Fruit fly (Drosophila melanogaster) whole organism, wandering third instar larva: Measurements from ENCODE around the gene beat-Ia.

Source experiments
- Abd-B ChIP-seq: fragments of >200 bp; optimal IDR thresholded peaks from 2 replicates; lab custom pipeline; 2017; ENCODE audit warnings: missing biosample characterization, missing genetic modification characterization
- CrebA ChIP-seq: fragments of 200-800 bp; sonication (Bioruptor generic); optimal IDR thresholded peaks from 2 replicates; lab custom pipeline; 2016; ENCODE audit warnings: missing biosample characterization, mild to moderate bottlenecking, missing genetic modification characterization, borderline replicate concordance
- Dfd ChIP-seq: fragments of >200 bp; optimal IDR thresholded peaks from 2 replicates; lab custom pipeline; 2017; ENCODE audit warnings: missing biosample characterization, missing genetic modification characterization
- Dif ChIP-seq: fragments of 200-275, 200-300 bp; sonication (Bioruptor generic); optimal IDR thresholded peaks from 2 replicates; lab custom pipeline; 2018; ENCODE audit warnings: missing biosample characterization, missing genetic modification characterization; ENCODE audit not compliant: partially characterized antibody
- GATAd ChIP-seq: sonication (Bioruptor generic); optimal IDR thresholded peaks from 2 replicates; lab custom pipeline; 2016; ENCODE audit warnings: missing biosample characterization, missing genetic modification characterization
- HLH106 ChIP-seq: fragments of 200-800 bp; optimal IDR thresholded peaks from 3 replicates; lab custom pipeline; 2019; ENCODE audit warnings: missing biosample characterization, mild to moderate bottlenecking, missing genetic modification characterization, moderate library complexity
- Hnf4 ChIP-seq: fragments of 200-800 bp; sonication (Bioruptor generic); optimal IDR thresholded peaks from 2 replicates; lab custom pipeline; 2016; ENCODE audit warnings: missing biosample characterization, mild to moderate bottlenecking, missing genetic modification characterization
- Hr78 ChIP-seq: fragments of >200 bp; optimal IDR thresholded peaks from 2 replicates; lab custom pipeline; 2017; ENCODE audit warnings: missing biosample characterization, missing genetic modification characterization
- Hr83 ChIP-seq: fragments of 200-300 bp; sonication (Bioruptor generic); optimal IDR thresholded peaks from 2 replicates; lab custom pipeline; 2016; ENCODE audit warnings: missing biosample characterization, mild to moderate bottlenecking, missing genetic modification characterization, moderate library complexity; ENCODE audit not compliant: poor library complexity, severe bottlenecking
- Jra ChIP-seq: sonication (Bioruptor generic); optimal IDR thresholded peaks from 2 replicates; lab custom pipeline; 2016; ENCODE audit warnings: missing biosample characterization, missing genetic modification characterization
- Mio ChIP-seq: sonication (Bioruptor generic); optimal IDR thresholded peaks from 2 replicates; lab custom pipeline; 2016; ENCODE audit warnings: missing biosample characterization, missing genetic modification characterization
- Myc ChIP-seq: fragments of >200 bp; optimal IDR thresholded peaks from 2 replicates; lab custom pipeline; 2017
- N ChIP-seq: fragments of >200 bp; optimal IDR thresholded peaks from 2 replicates; lab custom pipeline; 2018; ENCODE audit warnings: missing biosample characterization, missing external identifiers, missing genetic modification characterization
- OdsH ChIP-seq: fragments of 200-800 bp; sonication (Bioruptor generic); optimal IDR thresholded peaks from 2 replicates; lab custom pipeline; 2016; ENCODE audit warnings: missing biosample characterization, mild to moderate bottlenecking, missing genetic modification characterization
- Rel ChIP-seq, 2 experiments: fragments of 200-800 bp; sonication (Bioruptor generic) in 1 of 2; optimal IDR thresholded peaks; 2 replicates in 1 of 2; 3 replicates in 1 of 2; lab custom pipeline; 2016 to 2019; ENCODE audit warnings: mild to moderate bottlenecking in 2 of 2, missing biosample characterization in 2 of 2, missing genetic modification characterization in 2 of 2, moderate library complexity in 1 of 2
- Sp1 ChIP-seq: fragments of 200-800 bp; sonication (Bioruptor generic); optimal IDR thresholded peaks from 3 replicates; lab custom pipeline; 2019; ENCODE audit warnings: missing biosample characterization, mild to moderate bottlenecking, missing genetic modification characterization, moderate library complexity
- Vsx2 ChIP-seq: fragments of 200-300, 225-300 bp; sonication (Bioruptor generic); optimal IDR thresholded peaks from 2 replicates; lab custom pipeline; 2018; ENCODE audit warnings: missing biosample characterization, missing genetic modification characterization; ENCODE audit not compliant: partially characterized antibody
- br ChIP-seq: fragments of 200-800 bp; sonication (Bioruptor generic); optimal IDR thresholded peaks from 2 replicates; lab custom pipeline; 2016; ENCODE audit warnings: missing biosample characterization, missing genetic modification characterization
- dl ChIP-seq, 2 experiments: fragments of 175-275, 200-275 bp in 1 of 2; fragments of 200-275 bp in 1 of 2; sonication (Bioruptor generic); optimal IDR thresholded peaks; lab custom pipeline; 2018; ENCODE audit warnings: mild to moderate bottlenecking in 2 of 2, missing biosample characterization in 2 of 2, missing genetic modification characterization in 2 of 2, moderate library complexity in 2 of 2; ENCODE audit not compliant: partially characterized antibody in 2 of 2, insufficient read depth in 1 of 2
- dmrt93B ChIP-seq: fragments of 200-800 bp; sonication (Bioruptor generic); optimal IDR thresholded peaks from 2 replicates; lab custom pipeline; 2018; ENCODE audit warnings: missing biosample characterization, mild to moderate bottlenecking, missing genetic modification characterization
- dsf ChIP-seq: sonication (Bioruptor generic); optimal IDR thresholded peaks from 2 replicates; lab custom pipeline; 2016; ENCODE audit warnings: missing biosample characterization, missing genetic modification characterization, borderline replicate concordance
- ey ChIP-seq: fragments of 200-800 bp; sonication (Bioruptor generic); optimal IDR thresholded peaks from 2 replicates; lab custom pipeline; 2016; ENCODE audit warnings: missing biosample characterization, missing genetic modification characterization
- foxo ChIP-seq, 2 experiments: fragments of 200-800 bp; sonication (Bioruptor generic); optimal IDR thresholded peaks; 2 replicates in 1 of 2; 3 replicates in 1 of 2; lab custom pipeline; 2016 to 2017; ENCODE audit warnings: missing biosample characterization in 2 of 2, missing genetic modification characterization in 2 of 2
- h ChIP-seq: fragments of 200-800 bp; sonication (Bioruptor generic); optimal IDR thresholded peaks from 3 replicates; lab custom pipeline; 2016; ENCODE audit warnings: missing biosample characterization, mild to moderate bottlenecking, missing genetic modification characterization
- jim ChIP-seq: fragments of 175-275, 200-325 bp; sonication (Bioruptor generic); optimal IDR thresholded peaks from 2 replicates; lab custom pipeline; 2016; ENCODE audit warnings: missing biosample characterization, mild to moderate bottlenecking, missing genetic modification characterization
- lola ChIP-seq: fragments of >200 bp; optimal IDR thresholded peaks from 2 replicates; lab custom pipeline; 2017; ENCODE audit warnings: missing biosample characterization, missing genetic modification characterization
- pan ChIP-seq: fragments of >200 bp; optimal IDR thresholded peaks from 2 replicates; lab custom pipeline; 2017
- psq ChIP-seq: fragments of 200-800 bp; sonication (Bioruptor generic); optimal IDR thresholded peaks from 3 replicates; lab custom pipeline; 2017; ENCODE audit warnings: missing biosample characterization, mild to moderate bottlenecking, missing genetic modification characterization, moderate library complexity
- rgr ChIP-seq: fragments of 200-800 bp; sonication (Bioruptor generic); optimal IDR thresholded peaks from 3 replicates; lab custom pipeline; 2016; ENCODE audit warnings: missing biosample characterization, mild to moderate bottlenecking, missing genetic modification characterization
- sage ChIP-seq: fragments of 200-800 bp; sonication (Bioruptor generic); optimal IDR thresholded peaks from 2 replicates; lab custom pipeline; 2016; ENCODE audit warnings: missing biosample characterization, mild to moderate bottlenecking, missing genetic modification characterization
- sv ChIP-seq: fragments of 200-800 bp; sonication (Bioruptor generic); optimal IDR thresholded peaks from 3 replicates; lab custom pipeline; 2016; ENCODE audit warnings: missing biosample characterization, missing genetic modification characterization
- tai ChIP-seq: sonication (Bioruptor generic); optimal IDR thresholded peaks from 2 replicates; lab custom pipeline; 2016; ENCODE audit warnings: missing biosample characterization, missing genetic modification characterization
- usp ChIP-seq: fragments of >200 bp; optimal IDR thresholded peaks from 2 replicates; lab custom pipeline; 2017; ENCODE audit warnings: missing biosample characterization, missing genetic modification characterization
- woc ChIP-seq: sonication (Bioruptor generic); optimal IDR thresholded peaks from 2 replicates; lab custom pipeline; 2016; ENCODE audit warnings: missing biosample characterization, mild to moderate bottlenecking, missing genetic modification characterization

beat-Ia gene

dm6 chr2L:16049647-16050046 is at the start of gene beat-Ia:
Gene beat-Ia, plus strand, starts transcription at chr2L:16049965.
- TF ChIP-seq Myc = peak; percentile 64
- peak; percentile 83 for TF ChIP-seq N
- TF ChIP-seq dl (GFP tag; optimal IDR thresholded peaks at IDR 0.05; lab: Kevin White, UChicago; ENCODE audit: insufficient read depth in 1 of 2, partially characterized antibody in 2 of 2) = no peak

dm6 chr2L:16000199-16000598 is 49.6 kb upstream of the beat-Ia start, which contains the start of gene beat-Ic:
Gene beat-Ic, plus strand, starts transcription at chr2L:16000291.
- TF ChIP-seq br (GFP tag; lab: Kevin White, UChicago) = no peak
- TF ChIP-seq h (GFP tag; lab: Kevin White, UChicago) = no peak
- no peak for TF ChIP-seq foxo (GFP tag; optimal IDR thresholded peaks at IDR 0.05; lab: Kevin White, UChicago)
- TF ChIP-seq Myc = no peak
- no peak for TF ChIP-seq Dfd (GFP tag; lab: Kevin White, UChicago)
- no peak for TF ChIP-seq pan (lab: Kevin White, UChicago)
- no peak for TF ChIP-seq Hnf4
- TF ChIP-seq Hr78 = no peak
- TF ChIP-seq sage (GFP tag; lab: Kevin White, UChicago) = no peak

- TF ChIP-seq Sp1 (GFP tag; lab: Kevin White, UChicago) (no peak), jim (GFP tag; lab: Kevin White, UChicago) (no peak), OdsH (no peak), Rel (GFP tag; optimal IDR thresholded peaks at IDR 0.05; lab: Kevin White, UChicago) (no peak), Rel (tag; optimal IDR thresholded peaks at IDR 0.05; lab: Kevin White, UChicago) (no peak), N (no peak), Jra (GFP tag; lab: Kevin White, UChicago) (no peak), tai (GFP tag; lab: Kevin White, UChicago) (no peak), Dif (GFP tag; lab: Kevin White, UChicago) (no peak), Abd-B (GFP tag; lab: Kevin White, UChicago) (no peak), Mio (GFP tag; lab: Kevin White, UChicago) (no peak), usp (GFP tag; lab: Kevin White, UChicago) (no peak), Hnf4 (no peak), HLH106 (no peak), h (GFP tag; lab: Kevin White, UChicago) (no peak), psq (no peak), lola (no peak), dl (GFP tag; optimal IDR thresholded peaks at IDR 0.05; lab: Kevin White, UChicago; ENCODE audit: insufficient read depth in 1 of 2, partially characterized antibody in 2 of 2) (no peak), Vsx2 (GFP tag; lab: Kevin White, UChicago) (no peak)
Measured at dm6 chr2L:16003541-16003940, 46.2 kb upstream of the beat-Ia start, which contains the start of gene CG34167. Gene CG34167, minus strand, starts transcription at chr2L:16003641.

- TF ChIP-seq dsf (GFP tag; lab: Kevin White, UChicago) (no peak), Vsx2 (GFP tag; lab: Kevin White, UChicago) (no peak), rgr (GFP tag; lab: Kevin White, UChicago) (no peak), Hnf4 (no peak)
Measured at dm6 chr2L:16004025-16004424, 45.7 kb upstream of the beat-Ia start, which contains the start of the genes CG13245 and CG43816. Gene CG13245, plus strand, starts transcription at chr2L:16004325. Gene CG43816, plus strand, starts transcription at chr2L:16004325.

- TF ChIP-seq lola = no peak
- TF ChIP-seq ey = no peak
- TF ChIP-seq sage (GFP tag; lab: Kevin White, UChicago) = no peak
- TF ChIP-seq Hnf4 = no peak
- no peak for TF ChIP-seq woc (GFP tag; lab: Kevin White, UChicago)
- TF ChIP-seq sv (GFP tag; lab: Kevin White, UChicago) = no peak
- TF ChIP-seq foxo (GFP tag; optimal IDR thresholded peaks at IDR 0.05; lab: Kevin White, UChicago) = no peak
- TF ChIP-seq Dfd (GFP tag; lab: Kevin White, UChicago) = no peak
- no peak for TF ChIP-seq h (GFP tag; lab: Kevin White, UChicago)
- TF ChIP-seq Myc = no peak
Measured at dm6 chr2L:16006179-16006578, 43.6 kb upstream of the beat-Ia start, which contains the start of gene CG31820. Gene CG31820, minus strand, starts transcription at chr2L:16006279.

dm6 chr2L:16026693-16027092 is 23.1 kb upstream of the beat-Ia start:
- no peak for TF ChIP-seq Hr83 (GFP tag; lab: Kevin White, UChicago)
- TF ChIP-seq br (GFP tag; lab: Kevin White, UChicago) = no peak
- TF ChIP-seq woc (GFP tag; lab: Kevin White, UChicago) = no peak
- TF ChIP-seq dmrt93B (GFP tag; lab: Kevin White, UChicago) = no peak
- TF ChIP-seq Mio (GFP tag; lab: Kevin White, UChicago) = no peak
- no peak for TF ChIP-seq GATAd
- no peak for TF ChIP-seq CrebA (GFP tag; lab: Kevin White, UChicago)
- no peak for TF ChIP-seq lola
- no peak for TF ChIP-seq pan (lab: Kevin White, UChicago)
- TF ChIP-seq tai (GFP tag; lab: Kevin White, UChicago) = no peak
- no peak for TF ChIP-seq usp (GFP tag; lab: Kevin White, UChicago)
